Worm (Caenorhabditis elegans) whole organism, mixed stage, embryonic: ENCODE results near the gene Y55F3AM.11.
A peak's percentile ranks its signal among the peaks of the same experiment; 100 is the strongest.

Experiments
- M03D4.4 ChIP-seq: sonication (generic microtip); optimal IDR thresholded peaks from 2 replicates; lab custom pipeline; 2017; ENCODE audit warnings: mild to moderate bottlenecking, missing genetic modification characterization, missing compliant biosample characterization
- bed-3 ChIP-seq: fragments of 200-800 bp; sonication (Bioruptor generic); optimal IDR thresholded peaks from 3 replicates; lab custom pipeline; 2018; ENCODE audit warnings: mild to moderate bottlenecking, missing genetic modification characterization, moderate library complexity, missing compliant biosample characterization
- blmp-1 ChIP-seq: fragments of 150-350 bp; optimal IDR thresholded peaks from 2 replicates; lab custom pipeline; 2014; ENCODE audit warnings: missing biosample characterization, missing genetic modification characterization
- ceh-39 ChIP-seq: fragments of 150-350 bp; optimal IDR thresholded peaks from 2 replicates; lab custom pipeline; 2014; ENCODE audit warnings: missing biosample characterization, missing genetic modification characterization
- ceh-43 ChIP-seq: fragments of 200-800 bp; sonication (Bioruptor generic); optimal IDR thresholded peaks from 2 replicates; lab custom pipeline; 2018; ENCODE audit warnings: mild to moderate bottlenecking, missing genetic modification characterization, moderate library complexity, missing compliant biosample characterization
- ceh-83 ChIP-seq: fragments of 200-800 bp; sonication (Bioruptor generic); optimal IDR thresholded peaks from 2 replicates; lab custom pipeline; 2018; ENCODE audit warnings: mild to moderate bottlenecking, missing genetic modification characterization, missing compliant biosample characterization
- ces-1 ChIP-seq: fragments of 150-350 bp; optimal IDR thresholded peaks from 2 replicates; lab custom pipeline; 2014; ENCODE audit warnings: missing biosample characterization, missing genetic modification reagents, missing genetic modification characterization
- cnd-1 ChIP-seq: fragments of 200-800 bp; sonication (Bioruptor generic); optimal IDR thresholded peaks from 2 replicates; lab custom pipeline; 2018; ENCODE audit warnings: mild to moderate bottlenecking, missing genetic modification characterization, missing compliant biosample characterization
- drap-1 ChIP-seq: fragments of 200-800 bp; sonication (Bioruptor generic); optimal IDR thresholded peaks from 3 replicates; lab custom pipeline; 2018; ENCODE audit warnings: mild to moderate bottlenecking, missing genetic modification characterization, missing compliant biosample characterization
- elt-1 ChIP-seq: sonication (generic microtip); optimal IDR thresholded peaks from 2 replicates; lab custom pipeline; 2017; ENCODE audit warnings: missing genetic modification characterization, mild to moderate bottlenecking, missing compliant biosample characterization, antibody characterized with exemption, moderate library complexity, borderline replicate concordance; ENCODE audit not compliant: insufficient read depth
- elt-3 ChIP-seq: fragments of 150-350 bp; optimal IDR thresholded peaks from 2 replicates; lab custom pipeline; 2014; ENCODE audit warnings: missing biosample characterization, missing genetic modification characterization
- flh-1 ChIP-seq: fragments of 200-800 bp; sonication (Bioruptor generic); optimal IDR thresholded peaks from 2 replicates; lab custom pipeline; 2018; ENCODE audit warnings: mild to moderate bottlenecking, missing genetic modification characterization, moderate library complexity, missing compliant biosample characterization
- ham-2 ChIP-seq: fragments of 200-800 bp; sonication (Bioruptor generic); optimal IDR thresholded peaks from 2 replicates; lab custom pipeline; 2018; ENCODE audit warnings: mild to moderate bottlenecking, missing genetic modification characterization, missing compliant biosample characterization
- hlh-1 ChIP-seq: fragments of 150-350 bp; optimal IDR thresholded peaks from 2 replicates; lab custom pipeline; 2014; ENCODE audit warnings: missing biosample characterization, missing genetic modification reagents, missing genetic modification characterization
- lin-13 ChIP-seq: fragments of 150-350 bp; optimal IDR thresholded peaks from 2 replicates; lab custom pipeline; 2014; ENCODE audit warnings: missing biosample characterization, missing genetic modification characterization
- lin-32 ChIP-seq: fragments of 200-800 bp; sonication (Bioruptor generic); optimal IDR thresholded peaks from 2 replicates; lab custom pipeline; 2018; ENCODE audit warnings: mild to moderate bottlenecking, missing genetic modification characterization, missing compliant biosample characterization
- lsy-2 ChIP-seq: fragments of 150-350 bp; optimal IDR thresholded peaks from 2 replicates; lab custom pipeline; 2014; ENCODE audit warnings: missing biosample characterization, missing genetic modification characterization
- mab-5 ChIP-seq: fragments of 150-350 bp; optimal IDR thresholded peaks from 2 replicates; lab custom pipeline; 2014; ENCODE audit warnings: missing biosample characterization, missing genetic modification characterization
- mep-1 ChIP-seq: fragments of 150-350 bp; optimal IDR thresholded peaks from 2 replicates; lab custom pipeline; 2017; ENCODE audit warnings: missing biosample characterization, missing genetic modification reagents, missing genetic modification characterization, inconsistent platforms
- nhr-12 ChIP-seq: fragments of 150-350 bp; optimal IDR thresholded peaks from 2 replicates; lab custom pipeline; 2014; ENCODE audit warnings: missing biosample characterization, missing genetic modification characterization
- nhr-2 ChIP-seq: fragments of 150-350 bp; optimal IDR thresholded peaks from 2 replicates; lab custom pipeline; 2014; ENCODE audit warnings: missing biosample characterization, missing genetic modification characterization
- nhr-237 ChIP-seq: fragments of 150-350 bp; optimal IDR thresholded peaks from 2 replicates; lab custom pipeline; 2014; ENCODE audit warnings: missing biosample characterization, missing genetic modification characterization
- nhr-28 ChIP-seq: fragments of 150-350 bp; optimal IDR thresholded peaks from 2 replicates; lab custom pipeline; 2014; ENCODE audit warnings: missing biosample characterization, missing genetic modification characterization
- nhr-76 ChIP-seq: sonication (generic microtip); optimal IDR thresholded peaks from 2 replicates; lab custom pipeline; 2017; ENCODE audit warnings: missing biosample characterization, missing genetic modification characterization
- pha-4 ChIP-seq: fragments of 150-350 bp; optimal IDR thresholded peaks from 2 replicates; lab custom pipeline; 2018; ENCODE audit warnings: missing biosample characterization, missing genetic modification reagents, missing genetic modification characterization
- snpc-4 ChIP-seq: fragments of 150-350 bp; optimal IDR thresholded peaks from 2 replicates; lab custom pipeline; 2014; ENCODE audit warnings: missing biosample characterization, missing genetic modification characterization
- sptf-1 ChIP-seq: sonication (generic microtip); optimal IDR thresholded peaks from 2 replicates; lab custom pipeline; 2017; ENCODE audit warnings: mild to moderate bottlenecking, missing genetic modification characterization, moderate library complexity, missing compliant biosample characterization
- tbx-8 ChIP-seq: fragments of 200-800 bp; sonication (Bioruptor generic); optimal IDR thresholded peaks from 2 replicates; lab custom pipeline; 2018; ENCODE audit warnings: mild to moderate bottlenecking, missing genetic modification characterization, moderate library complexity, missing compliant biosample characterization
- unc-120 ChIP-seq: sonication (generic microtip); optimal IDR thresholded peaks from 2 replicates; lab custom pipeline; 2017; ENCODE audit warnings: missing genetic modification characterization, missing compliant biosample characterization; ENCODE audit not compliant: poor library complexity, severe bottlenecking
- unc-39 ChIP-seq: fragments of 150-350 bp; optimal IDR thresholded peaks from 2 replicates; lab custom pipeline; 2014; ENCODE audit warnings: missing biosample characterization, missing genetic modification characterization
- unc-62 ChIP-seq: fragments of 150-350 bp; optimal IDR thresholded peaks from 2 replicates; lab custom pipeline; 2014; ENCODE audit warnings: missing biosample characterization, missing genetic modification reagents, missing genetic modification characterization
- zip-8 ChIP-seq: fragments of 150-350 bp; optimal IDR thresholded peaks from 2 replicates; lab custom pipeline; 2014; ENCODE audit warnings: missing biosample characterization, missing genetic modification characterization
- ztf-11 ChIP-seq: fragments of 150-350 bp; optimal IDR thresholded peaks from 2 replicates; lab custom pipeline; 2014; ENCODE audit warnings: missing biosample characterization, missing genetic modification characterization

Gene Y55F3AM.11

DNA sequence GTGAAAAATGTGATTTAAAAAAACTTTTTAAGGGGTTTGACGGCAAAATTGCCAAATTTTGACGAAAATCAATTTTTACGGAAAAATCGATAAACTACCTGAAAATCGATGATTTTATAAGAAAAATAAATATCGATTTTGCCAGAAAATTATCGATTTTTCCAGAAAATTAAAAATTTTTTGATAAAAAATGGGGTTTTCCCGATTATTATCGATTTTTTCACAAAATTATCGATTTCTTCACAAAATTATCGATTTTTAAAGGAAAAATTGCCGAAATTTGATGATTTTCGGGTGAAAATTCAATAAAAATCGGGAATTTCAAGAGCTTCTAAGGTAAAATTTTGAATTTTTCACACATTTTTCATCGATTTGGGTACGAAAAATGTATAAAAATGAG lies 37.5 kb downstream of the Y55F3AM.11 start:
- TF ChIP-seq unc-39 (tag; lab: Kevin White, UChicago) = no peak
- TF ChIP-seq bed-3 (GFP tag; lab: Kevin White, UChicago) = no peak
- TF ChIP-seq ceh-39 = no peak
- TF ChIP-seq mep-1 (tag; lab: Kevin White, UChicago) = no peak
- no peak for TF ChIP-seq ham-2
- TF ChIP-seq flh-1 = no peak
- no peak for TF ChIP-seq ceh-43 (GFP tag; lab: Kevin White, UChicago)
- no peak for TF ChIP-seq nhr-76
- no peak for TF ChIP-seq lin-32 (GFP tag; lab: Kevin White, UChicago)
- TF ChIP-seq cnd-1 (tag; lab: Kevin White, UChicago) = no peak

DNA sequence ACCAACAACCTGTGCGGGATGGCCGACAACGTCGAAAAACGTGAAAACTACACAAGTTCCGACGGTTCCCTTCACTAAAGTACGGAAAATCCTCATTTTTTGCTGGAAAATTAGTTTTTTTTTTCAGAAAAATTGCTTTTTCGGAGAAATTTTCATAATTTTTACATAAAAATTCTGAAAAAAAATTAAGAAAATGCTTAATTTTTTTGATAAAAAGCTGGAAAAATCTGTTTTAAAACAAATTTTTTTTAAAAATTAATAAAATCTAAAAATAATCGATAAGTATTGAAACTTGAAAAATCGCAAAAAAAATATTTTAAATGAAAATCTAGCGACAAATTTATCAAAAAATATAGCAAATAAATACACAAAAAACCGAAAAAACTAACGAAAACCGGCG lies 38.4 kb downstream of the Y55F3AM.11 start, which contains the start of gene immp-2:
immp-2 (minus strand) TSS at position 101 of the 400 bp plus-strand sequence.
- TF ChIP-seq ztf-11 (tag; lab: Kevin White, UChicago) = no peak
- TF ChIP-seq ceh-39 = no peak
- no peak for TF ChIP-seq snpc-4
- no peak for TF ChIP-seq nhr-12 (tag; lab: Kevin White, UChicago)
- TF ChIP-seq mab-5 = no peak
- no peak for TF ChIP-seq hlh-1 (tag; lab: Kevin White, UChicago)
- no peak for TF ChIP-seq ceh-83 (GFP tag; lab: Kevin White, UChicago)
- TF ChIP-seq mep-1 (tag; lab: Kevin White, UChicago) = no peak
- TF ChIP-seq lsy-2 = no peak
- no peak for TF ChIP-seq flh-1
- TF ChIP-seq elt-3 = no peak
- TF ChIP-seq drap-1 (GFP tag; lab: Kevin White, UChicago) = no peak
- TF ChIP-seq nhr-2 (tag; lab: Kevin White, UChicago) = no peak
- no peak for TF ChIP-seq M03D4.4 (tag; lab: Kevin White, UChicago)
- no peak for TF ChIP-seq cnd-1 (tag; lab: Kevin White, UChicago)
- TF ChIP-seq nhr-237 (tag; lab: Kevin White, UChicago) = no peak
- no peak for TF ChIP-seq tbx-8 (GFP tag; lab: Kevin White, UChicago)
- no peak for TF ChIP-seq bed-3 (GFP tag; lab: Kevin White, UChicago)

DNA sequence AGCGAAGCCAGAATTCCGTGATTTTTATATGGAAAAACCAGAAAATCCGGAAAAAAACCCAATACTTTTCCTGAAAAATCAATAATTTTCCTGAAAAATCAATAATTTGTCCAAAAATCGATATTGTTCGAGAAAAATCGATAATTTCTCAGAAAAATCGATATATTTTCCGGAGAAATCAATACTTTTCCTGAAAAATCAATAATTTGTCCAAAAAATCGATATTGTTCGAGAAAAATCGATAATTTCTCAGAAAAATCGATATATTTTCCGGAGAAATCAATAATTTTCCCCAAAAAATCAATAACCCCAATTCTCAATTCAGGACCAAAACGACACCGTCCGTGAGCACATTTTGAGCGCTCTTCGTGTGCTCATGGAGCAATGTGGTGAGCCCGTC lies 43.7 kb downstream of the Y55F3AM.11 start:
- TF ChIP-seq unc-120 (tag; lab: Kevin White, UChicago) = no peak
- TF ChIP-seq hlh-1 (tag; lab: Kevin White, UChicago) = no peak
- no peak for TF ChIP-seq mab-5
- no peak for TF ChIP-seq sptf-1 (tag; lab: Kevin White, UChicago)
- TF ChIP-seq ceh-83 (GFP tag; lab: Kevin White, UChicago) = no peak
- no peak for TF ChIP-seq blmp-1 (tag; lab: Kevin White, UChicago)
- TF ChIP-seq drap-1 (GFP tag; lab: Kevin White, UChicago) = no peak
- TF ChIP-seq ceh-43 (GFP tag; lab: Kevin White, UChicago) = no peak
- no peak for TF ChIP-seq unc-39 (tag; lab: Kevin White, UChicago)
- TF ChIP-seq nhr-76 = no peak
- no peak for TF ChIP-seq pha-4
- no peak for TF ChIP-seq M03D4.4 (tag; lab: Kevin White, UChicago)
- TF ChIP-seq nhr-28 (tag; lab: Kevin White, UChicago) = no peak
- TF ChIP-seq ham-2 = no peak
- no peak for TF ChIP-seq tbx-8 (GFP tag; lab: Kevin White, UChicago)

DNA sequence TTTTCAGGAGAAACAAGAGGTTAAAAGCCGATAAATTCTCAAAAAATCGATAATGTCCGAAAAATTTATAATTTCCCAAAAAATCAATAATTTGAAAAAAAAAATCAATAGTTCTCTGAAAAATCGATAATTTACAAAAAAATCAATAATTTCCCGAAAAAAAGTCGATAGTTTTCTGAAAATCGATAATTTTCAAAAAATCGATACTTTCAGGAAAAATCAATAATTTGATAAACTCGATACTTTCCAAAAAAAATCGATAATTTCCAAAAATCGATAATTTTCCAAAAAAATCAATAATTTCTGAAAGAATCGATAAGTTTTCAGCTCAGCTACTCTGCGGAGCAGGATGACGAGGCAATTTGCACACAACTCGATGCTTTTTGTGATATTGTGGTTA lies 44.5 kb downstream of the Y55F3AM.11 start:
- peak; percentile 13 for TF ChIP-seq ceh-39
- no peak for TF ChIP-seq lsy-2

DNA sequence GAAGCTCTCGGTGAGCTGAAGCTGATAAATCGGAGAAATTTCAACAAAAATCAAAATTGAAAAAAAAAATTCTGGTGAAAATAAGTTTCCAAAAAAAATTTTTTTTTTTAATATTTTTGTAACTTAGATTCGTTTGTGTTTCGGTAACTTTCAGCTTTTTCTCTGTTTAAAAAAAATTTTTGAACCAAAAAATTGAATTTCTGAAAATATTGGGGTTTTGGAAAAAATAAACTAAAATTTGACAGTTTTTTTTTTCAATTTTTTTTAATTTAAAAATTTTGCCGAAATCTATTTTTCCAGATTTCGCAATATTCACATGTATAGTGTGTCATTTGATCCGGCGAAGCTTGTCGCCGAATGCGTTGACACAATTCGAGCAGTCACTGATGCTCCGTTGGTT lies 45.3 kb downstream of the Y55F3AM.11 start, which contains the start of gene Y55F3AM.5:
Y55F3AM.5 (plus strand) TSS at position 301 of the 400 bp plus-strand sequence.
- TF ChIP-seq ham-2 (no peak), elt-1 (tag; lab: Kevin White, UChicago) (no peak), nhr-28 (tag; lab: Kevin White, UChicago) (no peak), mab-5 (no peak), ceh-43 (GFP tag; lab: Kevin White, UChicago) (no peak), blmp-1 (tag; lab: Kevin White, UChicago) (no peak), lin-32 (GFP tag; lab: Kevin White, UChicago) (no peak), sptf-1 (tag; lab: Kevin White, UChicago) (no peak), nhr-2 (tag; lab: Kevin White, UChicago) (no peak), zip-8 (no peak), ceh-39 (no peak), ces-1 (GFP tag; lab: Kevin White, UChicago) (no peak), M03D4.4 (tag; lab: Kevin White, UChicago) (no peak), unc-62 (no peak), hlh-1 (tag; lab: Kevin White, UChicago) (no peak), ceh-83 (GFP tag; lab: Kevin White, UChicago) (no peak), tbx-8 (GFP tag; lab: Kevin White, UChicago) (no peak), unc-120 (tag; lab: Kevin White, UChicago) (no peak), ztf-11 (tag; lab: Kevin White, UChicago) (no peak), lin-13 (no peak)
- TF ChIP-seq, all 35 proteins: peak for 0
